Fruit fly (Drosophila melanogaster) whole organism, embryonic: ENCODE data around the gene Dhc93AB.

ENCODE experiments used
- B-H2 ChIP-seq: fragments of 200-800 bp; sonication (Bioruptor generic); optimal IDR thresholded peaks from 2 replicates; lab custom pipeline; 2018; ENCODE audit warnings: missing biosample characterization, mild to moderate bottlenecking, missing genetic modification characterization
- BEAF-32 ChIP-seq: fragments of 200-800 bp; sonication (Bioruptor generic); optimal IDR thresholded peaks from 3 replicates; lab custom pipeline; 2017; ENCODE audit warnings: missing biosample characterization, missing genetic modification characterization, mild to moderate bottlenecking, moderate library complexity, missing genetic modification reagents
- Bgb ChIP-seq: fragments of 200-800 bp; sonication (Bioruptor generic); IDR thresholded peaks from 2 replicates; pipeline ENCODE4 v1.3.6; 2022; ENCODE audit warnings: missing biosample characterization, missing genetic modification characterization; ENCODE audit not compliant: partially characterized antibody
- Blimp-1 ChIP-seq: fragments of 200-800 bp; sonication (Bioruptor generic); optimal IDR thresholded peaks from 3 replicates; lab custom pipeline; 2018; ENCODE audit warnings: missing biosample characterization, missing genetic modification characterization, mild to moderate bottlenecking, moderate library complexity, missing genetic modification reagents
- CG10321 ChIP-seq: fragments of 200-800 bp; sonication (Bioruptor generic); IDR thresholded peaks from 2 replicates; pipeline ENCODE4 v1.3.6; 2022; ENCODE audit warnings: missing biosample characterization, missing genetic modification characterization
- CG10543 ChIP-seq: fragments of 200-800 bp; sonication (Bioruptor generic); optimal IDR thresholded peaks from 3 replicates; lab custom pipeline; 2017; ENCODE audit warnings: missing biosample characterization, mild to moderate bottlenecking, missing genetic modification characterization, moderate library complexity
- CG10979 ChIP-seq: fragments of 200-800 bp; sonication (Bioruptor generic); optimal IDR thresholded peaks from 2 replicates; lab custom pipeline; 2018; ENCODE audit warnings: missing biosample characterization, mild to moderate bottlenecking, missing genetic modification characterization, moderate library complexity
- CG12659 ChIP-seq: fragments of 200-800 bp; sonication (Bioruptor generic); optimal IDR thresholded peaks from 3 replicates; lab custom pipeline; 2017; ENCODE audit warnings: mild to moderate bottlenecking, missing biosample characterization, missing genetic modification reagents, missing genetic modification characterization
- CG13287 ChIP-seq: fragments of 200-800 bp; sonication (Bioruptor generic); IDR thresholded peaks from 2 replicates; pipeline ENCODE4 v1.3.6; 2022; ENCODE audit warnings: missing biosample characterization, missing genetic modification characterization; ENCODE audit not compliant: partially characterized antibody
- CG13624 ChIP-seq: fragments of 200-800 bp; sonication (Bioruptor generic); optimal IDR thresholded peaks from 2 replicates; lab custom pipeline; 2016; ENCODE audit warnings: missing biosample characterization, missing genetic modification characterization
- CG13894 ChIP-seq: fragments of 200-800 bp; sonication (Bioruptor generic); optimal IDR thresholded peaks from 3 replicates; lab custom pipeline; 2018; ENCODE audit warnings: missing biosample characterization, mild to moderate bottlenecking, missing genetic modification characterization, moderate library complexity
- CG1603 ChIP-seq: fragments of 200-800 bp; sonication (Bioruptor generic); optimal IDR thresholded peaks from 2 replicates; lab custom pipeline; 2019; ENCODE audit warnings: missing biosample characterization, mild to moderate bottlenecking, missing genetic modification characterization, moderate library complexity
- CG17912 ChIP-seq: fragments of 200-800 bp; sonication (Bioruptor generic); optimal IDR thresholded peaks from 2 replicates; lab custom pipeline; 2018; ENCODE audit warnings: missing biosample characterization, mild to moderate bottlenecking, missing genetic modification characterization
- CG2712 ChIP-seq: fragments of 200-800 bp; optimal IDR thresholded peaks from 3 replicates; lab custom pipeline; 2019; ENCODE audit warnings: missing biosample characterization, mild to moderate bottlenecking, missing genetic modification characterization, moderate library complexity
- CG34376 ChIP-seq: fragments of 200-800 bp; sonication (Bioruptor generic); optimal IDR thresholded peaks from 2 replicates; lab custom pipeline; 2018; ENCODE audit warnings: missing biosample characterization, mild to moderate bottlenecking, missing genetic modification characterization
- CG4820 ChIP-seq: fragments of 200-800 bp; sonication (Bioruptor generic); optimal IDR thresholded peaks from 3 replicates; lab custom pipeline; 2016; ENCODE audit warnings: missing biosample characterization, missing genetic modification characterization
- CG4854 ChIP-seq: fragments of 200-800 bp; sonication (Bioruptor generic); optimal IDR thresholded peaks from 2 replicates; lab custom pipeline; 2016; ENCODE audit warnings: missing biosample characterization, missing genetic modification characterization, inconsistent platforms
- CG6254 ChIP-seq: fragments of 200-800 bp; sonication (Bioruptor generic); optimal IDR thresholded peaks from 3 replicates; lab custom pipeline; 2017; ENCODE audit warnings: mild to moderate bottlenecking, missing biosample characterization, missing genetic modification reagents, missing genetic modification characterization
- CG7357 ChIP-seq: fragments of 200-800 bp; sonication (Bioruptor generic); IDR thresholded peaks from 3 replicates; pipeline ENCODE4 v1.3.6; 2022; ENCODE audit warnings: missing biosample characterization, missing genetic modification characterization
- CG7745 ChIP-seq: fragments of 200-800 bp; sonication (Bioruptor generic); optimal IDR thresholded peaks from 2 replicates; lab custom pipeline; 2018; ENCODE audit warnings: missing biosample characterization, mild to moderate bottlenecking, missing genetic modification characterization, moderate library complexity
- CG9797 ChIP-seq: fragments of 200-800 bp; sonication (Bioruptor generic); optimal IDR thresholded peaks from 3 replicates; lab custom pipeline; 2018; ENCODE audit warnings: missing biosample characterization, mild to moderate bottlenecking, missing genetic modification characterization
- CTCF ChIP-seq: fragments of 200-800 bp; sonication (Bioruptor generic); optimal IDR thresholded peaks from 2 replicates; lab custom pipeline; 2017; ENCODE audit warnings: missing biosample characterization, mild to moderate bottlenecking, missing genetic modification characterization, moderate library complexity
- Dll ChIP-seq: fragments of 200-800 bp; sonication (Bioruptor generic); IDR thresholded peaks from 4 replicates; pipeline ENCODE4 v1.3.6; 2022; ENCODE audit warnings: missing biosample characterization, missing genetic modification characterization; ENCODE audit not compliant: partially characterized antibody
- E2f2 ChIP-seq: fragments of 200-800 bp; sonication (Bioruptor generic); IDR thresholded peaks from 2 replicates; pipeline ENCODE4 v1.3.6; 2022; ENCODE audit warnings: missing biosample characterization, missing genetic modification characterization
- HLHmδ ChIP-seq: fragments of 200-800 bp; sonication (Bioruptor generic); optimal IDR thresholded peaks from 2 replicates; lab custom pipeline; 2018; ENCODE audit warnings: missing biosample characterization, mild to moderate bottlenecking, missing genetic modification characterization, moderate library complexity
- HmgZ ChIP-seq: fragments of 200-800 bp; sonication (Bioruptor generic); optimal IDR thresholded peaks from 2 replicates; lab custom pipeline; 2018; ENCODE audit warnings: missing biosample characterization, mild to moderate bottlenecking, missing genetic modification characterization
- Jarid2 ChIP-seq: fragments of 200-800 bp; sonication (Bioruptor generic); optimal IDR thresholded peaks from 3 replicates; lab custom pipeline; 2017; ENCODE audit warnings: mild to moderate bottlenecking, missing biosample characterization, missing genetic modification reagents, missing genetic modification characterization
- Med ChIP-seq: fragments of 200-800 bp; sonication (Bioruptor generic); peaks from one replicate; lab custom pipeline; 2016; ENCODE audit warnings: missing biosample characterization, missing genetic modification characterization, mild to moderate bottlenecking, inconsistent platforms, moderate library complexity
- Spps ChIP-seq: fragments of 200-800 bp; sonication (Bioruptor generic); optimal IDR thresholded peaks from 2 replicates; lab custom pipeline; 2018; ENCODE audit warnings: missing biosample characterization, mild to moderate bottlenecking, missing genetic modification characterization
- amos ChIP-seq: fragments of 200-800 bp; sonication (Bioruptor generic); IDR thresholded peaks from 2 replicates; pipeline ENCODE4 v1.3.6; 2022; ENCODE audit warnings: missing biosample characterization, missing genetic modification characterization; ENCODE audit not compliant: partially characterized antibody
- bcd ChIP-seq: fragments of 200-800 bp; sonication (Bioruptor generic); optimal IDR thresholded peaks from 2 replicates; lab custom pipeline; 2017; ENCODE audit warnings: missing biosample characterization, mild to moderate bottlenecking, missing genetic modification characterization
- cas ChIP-seq: fragments of 200-800 bp; sonication (Bioruptor generic); IDR thresholded peaks from 2 replicates; pipeline ENCODE4 v1.3.6; 2022; ENCODE audit warnings: missing biosample characterization, missing genetic modification characterization
- cg ChIP-seq: fragments of 200-800 bp; sonication (Bioruptor generic); optimal IDR thresholded peaks from 3 replicates; lab custom pipeline; 2019; ENCODE audit warnings: missing biosample characterization, mild to moderate bottlenecking, missing genetic modification characterization, moderate library complexity
- chm ChIP-seq: fragments of 200-800 bp; sonication (Bioruptor generic); IDR thresholded peaks from 2 replicates; pipeline ENCODE4 v1.3.6; 2022; ENCODE audit warnings: missing biosample characterization, missing genetic modification characterization
- ci ChIP-seq: fragments of 200-800 bp; sonication (Bioruptor generic); IDR thresholded peaks from 3 replicates; pipeline ENCODE4 v1.3.6; 2022; ENCODE audit warnings: missing biosample characterization, missing genetic modification characterization
- dm ChIP-seq: fragments of 200-800 bp; sonication (Bioruptor generic); optimal IDR thresholded peaks from 3 replicates; lab custom pipeline; 2016; ENCODE audit warnings: missing biosample characterization, missing genetic modification characterization
- gem ChIP-seq: fragments of 200-800 bp; sonication (Bioruptor generic); optimal IDR thresholded peaks from 2 replicates; lab custom pipeline; 2019; ENCODE audit warnings: missing biosample characterization, mild to moderate bottlenecking, missing genetic modification characterization, moderate library complexity
- grau ChIP-seq: fragments of 200-800 bp; optimal IDR thresholded peaks from 3 replicates; lab custom pipeline; 2019; ENCODE audit warnings: missing biosample characterization, mild to moderate bottlenecking, missing genetic modification characterization, moderate library complexity
- ken ChIP-seq: fragments of 200-800 bp; sonication (Bioruptor generic); IDR thresholded peaks from 3 replicates; pipeline ENCODE4 v1.3.6; 2022; ENCODE audit warnings: missing biosample characterization, missing genetic modification characterization
- lbe ChIP-seq: fragments of 200-800 bp; sonication (Bioruptor generic); optimal IDR thresholded peaks from 2 replicates; lab custom pipeline; 2016; ENCODE audit warnings: missing biosample characterization, mild to moderate bottlenecking, missing genetic modification characterization
- nau ChIP-seq: fragments of 200-800 bp; sonication (Bioruptor generic); optimal IDR thresholded peaks from 3 replicates; lab custom pipeline; 2017; ENCODE audit warnings: missing biosample characterization, mild to moderate bottlenecking, missing genetic modification characterization, missing genetic modification reagents
- pfk ChIP-seq: fragments of 200-800 bp; sonication (Bioruptor generic); optimal IDR thresholded peaks from 2 replicates; lab custom pipeline; 2018; ENCODE audit warnings: missing biosample characterization, mild to moderate bottlenecking, missing genetic modification characterization, moderate library complexity
- pho ChIP-seq: fragments of 200-800 bp; sonication (Bioruptor generic); optimal IDR thresholded peaks from 2 replicates; lab custom pipeline; 2016; ENCODE audit warnings: missing biosample characterization, missing genetic modification characterization
- phol ChIP-seq: fragments of 200-800 bp; sonication (Bioruptor generic); optimal IDR thresholded peaks from 3 replicates; lab custom pipeline; 2018; ENCODE audit warnings: missing biosample characterization, mild to moderate bottlenecking, missing genetic modification characterization, moderate library complexity
- sr ChIP-seq: fragments of 200-800 bp; sonication (Bioruptor generic); IDR thresholded peaks from 3 replicates; pipeline ENCODE4 v1.3.6; 2022; ENCODE audit warnings: missing biosample characterization, missing genetic modification characterization
- tna ChIP-seq: fragments of 200-800 bp; sonication (Bioruptor generic); IDR thresholded peaks from 2 replicates; pipeline ENCODE4 v1.3.6; 2022; ENCODE audit warnings: missing biosample characterization, missing genetic modification characterization; ENCODE audit not compliant: partially characterized antibody
- zfh1 ChIP-seq: fragments of 200-800 bp; sonication (Bioruptor generic); IDR thresholded peaks from 3 replicates; pipeline ENCODE4 v1.3.6; 2022; ENCODE audit warnings: missing biosample characterization, missing genetic modification characterization
- zfh2 ChIP-seq: fragments of 200-800 bp; sonication (Bioruptor generic); optimal IDR thresholded peaks from 2 replicates; lab custom pipeline; 2016; ENCODE audit warnings: missing biosample characterization, missing genetic modification characterization

Gene Dhc93AB

DNA sequence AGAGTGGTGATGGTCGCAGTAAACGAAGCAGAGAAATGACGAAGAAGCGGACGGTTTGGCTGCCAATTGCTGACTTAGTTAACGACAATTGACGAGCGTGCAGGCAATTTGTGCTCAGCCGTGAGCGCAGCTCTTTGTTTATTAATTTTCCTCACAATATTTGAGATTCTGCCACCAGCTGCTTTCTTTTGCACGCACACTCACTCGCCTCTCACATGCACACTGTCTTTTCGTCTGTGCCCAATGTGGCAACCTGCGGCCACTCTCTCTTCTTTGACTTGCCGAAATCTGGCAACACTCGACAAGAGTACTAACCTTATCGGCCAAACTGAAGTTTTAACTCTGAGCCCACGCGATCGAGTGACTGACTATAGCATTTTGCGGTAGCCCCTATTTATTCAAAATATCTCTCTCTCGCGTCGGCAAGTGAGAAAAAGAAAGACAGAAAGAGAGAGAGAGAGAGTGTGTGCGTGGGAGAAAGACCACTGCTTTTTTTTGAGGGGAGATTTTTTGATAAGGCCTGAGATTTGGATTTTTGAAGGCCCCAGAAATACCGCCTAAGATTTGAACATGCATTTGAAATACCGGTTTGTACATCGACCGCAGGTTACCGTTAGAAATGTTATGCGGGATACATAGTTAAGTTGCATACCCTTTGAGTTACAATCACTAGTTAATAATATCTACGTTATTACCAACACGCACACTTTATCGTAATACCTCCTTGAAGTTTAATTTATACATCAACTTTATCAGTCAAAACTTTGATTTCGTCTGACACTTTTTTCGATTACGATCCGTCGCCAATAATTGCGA, 18.3 kb upstream of the Dhc93AB start, which contains the start of gene Mvl (continued):
- TF ChIP-seq cg (peak; percentile 83), HLHmδ (GFP tag; lab: Kevin White, UChicago) (peak; percentile 43), gem (tag; lab: Kevin White, UChicago) (no peak), CG13624 (peak; percentile 32), BEAF-32 (GFP tag; lab: Kevin White, UChicago) (peak; percentile 41), CG7357 (GFP tag; lab: Robert Waterston, UW) (no peak), chm (GFP tag; lab: Robert Waterston, UW) (peak; percentile 55; the same call in 1 of the 2 replicates), Jarid2 (GFP tag; lab: Kevin White, UChicago) (peak; percentile 74), CG10321 (GFP tag; lab: Robert Waterston, UW) (peak; percentile 91), sr (GFP tag; lab: Robert Waterston, UW) (peak; percentile 86), CG34376 (GFP tag; lab: Kevin White, UChicago) (peak; percentile 65), zfh1 (GFP tag; lab: Robert Waterston, UW) (0 out of 3 replicates have a peak, but pooled peaks have one; percentile 21), tna (GFP tag; lab: Robert Waterston, UW) (0 out of 2 replicates have a peak, but pooled peaks have one; percentile 19), CG17912 (peak; percentile 23), cas (GFP tag; lab: Robert Waterston, UW) (no peak), HmgZ (tag; lab: Kevin White, UChicago) (peak; percentile 81), Med (GFP tag; lab: Kevin White, UChicago) (peak; percentile 69), CG4820 (no peak), Spps (tag; lab: Kevin White, UChicago) (peak; percentile 6), CG6254 (GFP tag; lab: Kevin White, UChicago) (peak; percentile 19), pho (no peak), nau (GFP tag; lab: Kevin White, UChicago) (no peak), Blimp-1 (GFP tag; lab: Kevin White, UChicago) (peak; percentile 39), CTCF (peak; percentile 30), ci (no peak), lbe (GFP tag; lab: Kevin White, UChicago) (no peak), CG13287 (GFP tag; lab: Robert Waterston, UW) (0 out of 2 replicates have a peak, but pooled peaks have one; percentile 41), E2f2 (GFP tag; lab: Robert Waterston, UW) (peak; percentile 82; the same call in 1 of the 2 replicates), CG10543 (GFP tag; lab: Kevin White, UChicago) (peak; percentile 58), zfh2 (no peak), CG9797 (GFP tag; lab: Kevin White, UChicago) (peak; percentile 17), phol (tag; lab: Kevin White, UChicago) (peak; percentile 2), CG10979 (tag; lab: Kevin White, UChicago) (peak; percentile 5), CG2712 (peak; percentile 39), CG13894 (tag; lab: Kevin White, UChicago) (peak; percentile 96), B-H2 (GFP tag; lab: Kevin White, UChicago) (no peak), grau (peak; percentile 4), Bgb (GFP tag; lab: Robert Waterston, UW) (peak; percentile 48; the same call in 1 of the 2 replicates), ken (GFP tag; lab: Robert Waterston, UW) (no peak), CG4854 (no peak), CG7745 (tag; lab: Kevin White, UChicago) (peak; percentile 5), CG12659 (peak; percentile 39), Dll (0 out of 4 replicates have a peak, but pooled peaks have one; percentile 32), amos (GFP tag; lab: Robert Waterston, UW) (peak; percentile 37), bcd (GFP tag; lab: Kevin White, UChicago) (no peak), CG1603 (tag; lab: Kevin White, UChicago) (peak; percentile 58), dm (GFP tag; lab: Kevin White, UChicago) (peak; percentile 46), pfk (GFP tag; lab: Kevin White, UChicago) (peak; percentile 30)
